Worm (Caenorhabditis elegans) whole organism, young adult: ENCODE data around the gene moc-2.

ENCODE experiments used
- nhr-179 ChIP-seq: sonication (generic microtip); optimal IDR thresholded peaks from 2 replicates; lab custom pipeline; 2016; ENCODE audit warnings: mild to moderate bottlenecking, missing genetic modification characterization, missing compliant biosample characterization
- tlf-1 ChIP-seq: fragments of 200-800 bp; sonication (Bioruptor generic); optimal IDR thresholded peaks from 2 replicates; lab custom pipeline; 2018; ENCODE audit warnings: mild to moderate bottlenecking, missing genetic modification characterization, missing compliant biosample characterization

- TF ChIP-seq tlf-1 (GFP tag; lab: Kevin White, UChicago) (no peak), nhr-179 (tag; lab: Kevin White, UChicago) (no peak)
Measured at ce11 chrV:6471208-6471607, 32.8 kb downstream of the moc-2 start.
